Worm (Caenorhabditis elegans) whole organism, L1 larva: ENCODE data around the gene ubc-26.

Source experiments
- pqm-1 ChIP-seq: sonication (generic microtip); optimal IDR thresholded peaks from 3 replicates; lab custom pipeline; 2017; ENCODE audit warnings: missing biosample characterization, missing genetic modification characterization
- snu-23 ChIP-seq: sonication (generic microtip); optimal IDR thresholded peaks from 2 replicates; lab custom pipeline; 2016; ENCODE audit warnings: missing genetic modification characterization, missing compliant biosample characterization
- unc-62 ChIP-seq: fragments of 150-350 bp; optimal IDR thresholded peaks from 2 replicates; lab custom pipeline; 2014; ENCODE audit warnings: missing biosample characterization, missing genetic modification reagents, missing genetic modification characterization

- TF ChIP-seq pqm-1 (tag; lab: Kevin White, UChicago): no peak
- TF ChIP-seq unc-62 (GFP tag; lab: Kevin White, UChicago): no peak
- no peak for TF ChIP-seq snu-23 (GFP tag; lab: Kevin White, UChicago)
Observed at ce11 chrII:2859873-2860821, 40.0 kb downstream of the ubc-26 start.
